Fruit fly (Drosophila melanogaster): ENCODE measurements around the gene CYLD.
A peak's percentile ranks its signal among the peaks of the same experiment; 100 is the strongest.

Gene CYLD

DNA sequence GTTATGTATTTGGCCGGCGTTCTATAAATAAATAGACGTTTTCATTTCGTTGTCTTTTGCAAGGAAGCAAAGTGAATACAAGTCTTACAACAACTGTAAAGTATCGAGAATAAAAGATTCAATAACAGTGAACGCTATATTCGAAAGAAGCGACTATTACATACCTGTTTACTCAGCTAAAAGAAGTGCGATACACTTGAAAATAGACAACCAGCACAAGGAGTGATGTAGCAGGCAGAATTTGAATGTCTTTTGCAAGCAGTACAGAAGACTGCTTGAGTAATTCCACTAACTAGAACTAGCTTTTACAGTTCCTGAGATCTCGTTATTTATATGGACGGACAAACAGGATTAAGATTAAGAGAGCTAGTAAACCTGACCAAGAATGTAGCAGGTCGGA lies 1.3 kb downstream of the CYLD start (continued):
- no peak for TF ChIP-seq al (GFP tag; IDR thresholded peaks at IDR 0.05)
- TF ChIP-seq E2f2 (GFP tag; IDR thresholded peaks at IDR 0.05), result 0 out of 2 replicates have a peak, but pooled peaks have one; percentile 45
- no peak for TF ChIP-seq mirr (GFP tag; optimal IDR thresholded peaks at IDR 0.05)
- TF ChIP-seq Hand (GFP tag; optimal IDR thresholded peaks at IDR 0.05), result no peak
- TF ChIP-seq wek (GFP tag; optimal IDR thresholded peaks at IDR 0.05), result no peak
- TF ChIP-seq CG18764 (GFP tag; optimal IDR thresholded peaks at IDR 0.05), result no peak
- no peak for TF ChIP-seq CG6254 (GFP tag; optimal IDR thresholded peaks at IDR 0.05)
- TF ChIP-seq peb (GFP tag; IDR thresholded peaks at IDR 0.05), result no peak
- no peak for TF ChIP-seq Side (GFP tag; optimal IDR thresholded peaks at IDR 0.05)
- no peak for TF ChIP-seq CG11398 (GFP tag; optimal IDR thresholded peaks at IDR 0.05)
- TF ChIP-seq CG14710 (tag; optimal IDR thresholded peaks at IDR 0.05), result peak; percentile 22
- TF ChIP-seq eyg (GFP tag; optimal IDR thresholded peaks at IDR 0.05), result no peak
- TF ChIP-seq cwo (GFP tag; optimal IDR thresholded peaks at IDR 0.05), result no peak
- no peak for TF ChIP-seq Fer1 (GFP tag; optimal IDR thresholded peaks at IDR 0.05)
- TF ChIP-seq exex (tag; optimal IDR thresholded peaks at IDR 0.05), result no peak
- TF ChIP-seq ara (GFP tag; IDR thresholded peaks at IDR 0.05), result no peak
- TF ChIP-seq NFAT (GFP tag; IDR thresholded peaks at IDR 0.05), result no peak
- peak; percentile 15 for TF ChIP-seq BEAF-32 (GFP tag; optimal IDR thresholded peaks at IDR 0.05)
- TF ChIP-seq CG10147 (GFP tag; optimal IDR thresholded peaks at IDR 0.05), result no peak
- no peak for TF ChIP-seq klu (GFP tag; IDR thresholded peaks at IDR 0.05)
- no peak for TF ChIP-seq TFAM (GFP tag; optimal IDR thresholded peaks at IDR 0.05)
- TF ChIP-seq wdn (GFP tag; IDR thresholded peaks at IDR 0.05), result no peak
- no peak for TF ChIP-seq CG6272 (GFP tag; IDR thresholded peaks at IDR 0.05)
- TF ChIP-seq slbo (GFP tag; IDR thresholded peaks at IDR 0.05), result no peak
- TF ChIP-seq Sry-β (GFP tag; optimal IDR thresholded peaks at IDR 0.05), result no peak
- no peak for TF ChIP-seq Drgx (GFP tag; IDR thresholded peaks at IDR 0.05)
- no peak for TF ChIP-seq CG3065 (GFP tag; optimal IDR thresholded peaks at IDR 0.05)
- TF ChIP-seq Deaf1 (tag; optimal IDR thresholded peaks at IDR 0.05), result no peak
- no peak for TF ChIP-seq CG18262 (tag; optimal IDR thresholded peaks at IDR 0.05)
- no peak for TF ChIP-seq Rfx (GFP tag; IDR thresholded peaks at IDR 0.05)
- no peak for TF ChIP-seq lab (GFP tag; optimal IDR thresholded peaks at IDR 0.05)
- no peak for TF ChIP-seq run (tag; optimal IDR thresholded peaks at IDR 0.05)
- TF ChIP-seq tgo (GFP tag; IDR thresholded peaks at IDR 0.05), result no peak
- TF ChIP-seq CG15696 (tag; optimal IDR thresholded peaks at IDR 0.05), result no peak
- TF ChIP-seq CG14667 (GFP tag; IDR thresholded peaks at IDR 0.05), result no peak
- peak; percentile 98 for TF ChIP-seq CG2199 (GFP tag; IDR thresholded peaks at IDR 0.05)
- TF ChIP-seq bsh (GFP tag; optimal IDR thresholded peaks at IDR 0.05), result no peak
- no peak for TF ChIP-seq cg (GFP tag; optimal IDR thresholded peaks at IDR 0.05)
- no peak for TF ChIP-seq zf30C (GFP tag; optimal IDR thresholded peaks at IDR 0.05)
- no peak for TF ChIP-seq CG10543 (GFP tag; optimal IDR thresholded peaks at IDR 0.05)
- TF ChIP-seq CG12659 (GFP tag; optimal IDR thresholded peaks at IDR 0.05), result peak; percentile 74
- no peak for TF ChIP-seq Adf1 (GFP tag; IDR thresholded peaks at IDR 0.05)
- TF ChIP-seq fd102C (GFP tag; optimal IDR thresholded peaks at IDR 0.05), result no peak
- no peak for TF ChIP-seq pho (GFP tag; optimal IDR thresholded peaks at IDR 0.05)
- no peak for TF ChIP-seq Dad (GFP tag; optimal IDR thresholded peaks at IDR 0.05)
- no peak for TF ChIP-seq CG3838 (GFP tag; optimal IDR thresholded peaks at IDR 0.05)
- TF ChIP-seq MBD-R2 (GFP tag; IDR thresholded peaks at IDR 0.05), result peak; percentile 85
- no peak for TF ChIP-seq unc-4 (GFP tag; IDR thresholded peaks at IDR 0.05; ENCODE audit: partially characterized antibody)
- TF ChIP-seq CG16863 (GFP tag; optimal IDR thresholded peaks at IDR 0.05), result no peak
- no peak for TF ChIP-seq chm (GFP tag; IDR thresholded peaks at IDR 0.05)
- no peak for TF ChIP-seq CG8478 (optimal IDR thresholded peaks at IDR 0.05)
- TF ChIP-seq oc (tag; optimal IDR thresholded peaks at IDR 0.05), result no peak
